Worm (Caenorhabditis elegans) whole organism, mixed stage, embryonic: ENCODE data around the gene C26B9.7.

Source experiments
- ces-1 ChIP-seq: fragments of 150-350 bp; optimal IDR thresholded peaks from 2 replicates; lab custom pipeline; 2014; ENCODE audit warnings: missing biosample characterization, missing genetic modification reagents, missing genetic modification characterization
- elt-1 ChIP-seq: sonication (generic microtip); optimal IDR thresholded peaks from 2 replicates; lab custom pipeline; 2017; ENCODE audit warnings: missing genetic modification characterization, mild to moderate bottlenecking, missing compliant biosample characterization, antibody characterized with exemption, moderate library complexity, borderline replicate concordance; ENCODE audit not compliant: insufficient read depth
- elt-3 ChIP-seq: fragments of 150-350 bp; optimal IDR thresholded peaks from 2 replicates; lab custom pipeline; 2014; ENCODE audit warnings: missing biosample characterization, missing genetic modification characterization
- lin-13 ChIP-seq: fragments of 150-350 bp; optimal IDR thresholded peaks from 2 replicates; lab custom pipeline; 2014; ENCODE audit warnings: missing biosample characterization, missing genetic modification characterization
- lsy-2 ChIP-seq: fragments of 150-350 bp; optimal IDR thresholded peaks from 2 replicates; lab custom pipeline; 2014; ENCODE audit warnings: missing biosample characterization, missing genetic modification characterization
- nhr-12 ChIP-seq: fragments of 150-350 bp; optimal IDR thresholded peaks from 2 replicates; lab custom pipeline; 2014; ENCODE audit warnings: missing biosample characterization, missing genetic modification characterization
- nhr-237 ChIP-seq: fragments of 150-350 bp; optimal IDR thresholded peaks from 2 replicates; lab custom pipeline; 2014; ENCODE audit warnings: missing biosample characterization, missing genetic modification characterization
- nhr-28 ChIP-seq: fragments of 150-350 bp; optimal IDR thresholded peaks from 2 replicates; lab custom pipeline; 2014; ENCODE audit warnings: missing biosample characterization, missing genetic modification characterization
- nhr-76 ChIP-seq: sonication (generic microtip); optimal IDR thresholded peaks from 2 replicates; lab custom pipeline; 2017; ENCODE audit warnings: missing biosample characterization, missing genetic modification characterization
- pha-4 ChIP-seq: fragments of 150-350 bp; optimal IDR thresholded peaks from 2 replicates; lab custom pipeline; 2018; ENCODE audit warnings: missing biosample characterization, missing genetic modification reagents, missing genetic modification characterization
- snpc-4 ChIP-seq: fragments of 150-350 bp; optimal IDR thresholded peaks from 2 replicates; lab custom pipeline; 2014; ENCODE audit warnings: missing biosample characterization, missing genetic modification characterization
- unc-39 ChIP-seq: fragments of 150-350 bp; optimal IDR thresholded peaks from 2 replicates; lab custom pipeline; 2014; ENCODE audit warnings: missing biosample characterization, missing genetic modification characterization
- unc-62 ChIP-seq: fragments of 150-350 bp; optimal IDR thresholded peaks from 2 replicates; lab custom pipeline; 2014; ENCODE audit warnings: missing biosample characterization, missing genetic modification reagents, missing genetic modification characterization
- ztf-11 ChIP-seq: fragments of 150-350 bp; optimal IDR thresholded peaks from 2 replicates; lab custom pipeline; 2014; ENCODE audit warnings: missing biosample characterization, missing genetic modification characterization

DNA sequence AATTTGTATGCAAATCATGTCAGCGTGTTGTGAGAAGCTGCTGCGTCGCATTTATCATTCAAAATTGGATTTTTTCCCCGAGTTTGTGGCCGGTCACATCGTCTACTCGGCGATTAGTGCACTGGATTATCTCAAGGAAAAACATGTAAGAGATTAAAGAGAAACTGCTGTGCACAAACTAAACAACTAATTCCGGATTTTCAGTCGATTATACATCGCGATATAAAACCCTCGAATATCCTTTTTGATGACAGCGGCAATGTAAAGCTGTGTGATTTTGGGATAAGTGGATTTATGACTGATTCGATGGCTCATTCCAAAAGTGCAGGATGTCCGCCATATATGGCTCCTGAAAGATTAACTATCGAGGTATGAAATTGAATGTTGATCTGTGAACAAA, 28.5 kb downstream of the C26B9.7 start:
- TF ChIP-seq nhr-28 (tag; lab: Kevin White, UChicago), result no peak
- no peak for TF ChIP-seq pha-4 (tag; lab: Kevin White, UChicago)
- no peak for TF ChIP-seq ces-1 (GFP tag; lab: Kevin White, UChicago)
- no peak for TF ChIP-seq lin-13 (tag; lab: Kevin White, UChicago)
- no peak for TF ChIP-seq unc-39
- TF ChIP-seq snpc-4 (tag; lab: Kevin White, UChicago), result no peak
- no peak for TF ChIP-seq ztf-11
- no peak for TF ChIP-seq nhr-76 (tag; lab: Kevin White, UChicago)
- no peak for TF ChIP-seq elt-3
- no peak for TF ChIP-seq unc-62 (GFP tag; lab: Kevin White, UChicago)
- TF ChIP-seq elt-1, result no peak
- no peak for TF ChIP-seq nhr-12 (tag; lab: Kevin White, UChicago)
- no peak for TF ChIP-seq lsy-2 (tag; lab: Kevin White, UChicago)
- no peak for TF ChIP-seq nhr-237 (tag; lab: Kevin White, UChicago)
